Worm (Caenorhabditis elegans): Measurements from ENCODE around the gene szy-20.

ce11 chrII:8947391-8947790, 21.7 kb downstream of the szy-20 start, which contains the start of gene cutl-15:
- no peak for TF ChIP-seq unc-120 (tag; optimal IDR thresholded peaks at IDR 0.05; ENCODE audit: poor library complexity, severe bottlenecking)
- no peak for TF ChIP-seq nhr-76 (tag; optimal IDR thresholded peaks at IDR 0.05)
- TF ChIP-seq snpc-4 (tag; optimal IDR thresholded peaks at IDR 0.05) = no peak
- no peak for TF ChIP-seq tbx-8 (GFP tag; optimal IDR thresholded peaks at IDR 0.05)
- no peak for TF ChIP-seq mep-1 (tag; optimal IDR thresholded peaks at IDR 0.05)
- TF ChIP-seq blmp-1 (tag; optimal IDR thresholded peaks at IDR 0.05) = no peak
- TF ChIP-seq unc-39 (tag; optimal IDR thresholded peaks at IDR 0.05) = no peak
- no peak for TF ChIP-seq pha-4 (tag; optimal IDR thresholded peaks at IDR 0.05)
- TF ChIP-seq ztf-11 (tag; optimal IDR thresholded peaks at IDR 0.05) = no peak
- TF ChIP-seq elt-1 (tag; optimal IDR thresholded peaks at IDR 0.05; ENCODE audit: borderline replicate concordance, insufficient read depth) = no peak
- no peak for TF ChIP-seq mls-2 (tag; optimal IDR thresholded peaks at IDR 0.05)
- TF ChIP-seq lsy-2 (tag; optimal IDR thresholded peaks at IDR 0.05) = no peak
- no peak for TF ChIP-seq sptf-1 (tag; optimal IDR thresholded peaks at IDR 0.05)
